Fruit fly (Drosophila melanogaster) whole organism, embryonic: Measurements from ENCODE around the gene Ykt6.
A peak's percentile ranks its signal among the peaks of the same experiment; 100 is the strongest.

Source experiments
- Abd-B ChIP-seq: fragments of 200-800 bp; sonication (Bioruptor generic); optimal IDR thresholded peaks from 2 replicates; lab custom pipeline; 2018; ENCODE audit warnings: missing biosample characterization, mild to moderate bottlenecking, missing genetic modification characterization, moderate library complexity
- B-H1 ChIP-seq: fragments of 200-800 bp; sonication (Bioruptor generic); IDR thresholded peaks from 3 replicates; pipeline ENCODE4 v1.3.6; 2022; ENCODE audit warnings: missing biosample characterization, missing genetic modification characterization
- CG11085 ChIP-seq: fragments of 200-800 bp; sonication (Bioruptor generic); IDR thresholded peaks from 2 replicates; pipeline ENCODE4 v1.3.6; 2022; ENCODE audit warnings: missing biosample characterization, missing genetic modification characterization
- CG4404 ChIP-seq: fragments of 200-800 bp; sonication (Bioruptor generic); IDR thresholded peaks from 2 replicates; pipeline ENCODE4 v1.3.6; 2022; ENCODE audit warnings: missing biosample characterization, missing genetic modification characterization
- Dbx ChIP-seq: fragments of 200-800 bp; sonication (Bioruptor generic); IDR thresholded peaks from 3 replicates; pipeline ENCODE4 v1.3.6; 2022; ENCODE audit warnings: missing biosample characterization, missing genetic modification characterization
- E2f1 ChIP-seq: fragments of 200-800 bp; sonication (Bioruptor generic); IDR thresholded peaks from 2 replicates; pipeline ENCODE4 v1.3.6; 2022; ENCODE audit warnings: missing biosample characterization, missing genetic modification characterization
- Mes4 ChIP-seq: fragments of 200-800 bp; sonication (Bioruptor generic); optimal IDR thresholded peaks from 2 replicates; lab custom pipeline; 2016; ENCODE audit warnings: missing biosample characterization, missing genetic modification characterization
- bab2 ChIP-seq: fragments of 200-800 bp; sonication (Bioruptor generic); optimal IDR thresholded peaks from 2 replicates; lab custom pipeline; 2016; ENCODE audit warnings: missing biosample characterization, missing genetic modification characterization
- tin ChIP-seq: fragments of 200-800 bp; sonication (Bioruptor generic); optimal IDR thresholded peaks from 3 replicates; lab custom pipeline; 2016; ENCODE audit warnings: missing biosample characterization, missing genetic modification characterization

DNA sequence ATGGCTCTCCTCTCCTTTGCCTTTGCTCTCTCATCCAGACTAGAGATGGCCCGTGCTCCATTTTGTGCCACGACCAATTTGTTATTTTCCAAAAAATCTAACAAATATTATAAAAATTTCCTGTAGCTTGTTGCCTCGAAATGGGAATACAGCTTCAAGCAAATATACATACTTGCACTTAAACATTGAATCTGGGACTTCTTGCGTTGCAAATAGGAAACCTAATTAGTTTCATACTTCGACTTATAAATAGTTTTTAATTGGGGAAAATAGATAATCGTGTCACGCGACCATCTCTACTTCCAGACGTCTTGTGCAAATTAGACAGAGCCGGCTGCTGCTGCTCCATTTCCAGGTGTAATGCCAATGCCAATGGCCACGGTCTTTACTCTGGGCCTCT, 50.2 kb downstream of the Ykt6 start:
- TF ChIP-seq E2f1 (0 out of 2 replicates have a peak, but pooled peaks have one; percentile 27), Mes4 (GFP tag; lab: Kevin White, UChicago) (no peak), Abd-B (GFP tag; lab: Kevin White, UChicago) (peak; percentile 43), tin (GFP tag; lab: Kevin White, UChicago) (peak; percentile 23), CG4404 (GFP tag; lab: Robert Waterston, UW) (peak; percentile 27; the same call in 1 of the 2 replicates), CG11085 (no peak), B-H1 (GFP tag; lab: Robert Waterston, UW) (no peak), Dbx (GFP tag; lab: Robert Waterston, UW) (peak; percentile 49; the same call in 1 of the 3 replicates), bab2 (no peak)
